Worm (Caenorhabditis elegans): Measurements from ENCODE around the gene ZK228.4.
"Not testable (repeated sequence)": the region's sequence is repeated elsewhere in the genome, so short reads cannot be mapped to it uniquely, and the experiment has no call there.

ce11 chrV:18439469-18439868, 23.1 kb upstream of the ZK228.4 start, which contains the start of gene ZK262.9:
- not testable (repeated sequence) for TF ChIP-seq K09A11.1 (tag; optimal IDR thresholded peaks at IDR 0.05; ENCODE audit: insufficient read depth); ttx-3 (tag; optimal IDR thresholded peaks at IDR 0.05); unc-86 (tag; optimal IDR thresholded peaks at IDR 0.05); ama-1 (optimal IDR thresholded peaks at IDR 0.05); nhr-11 (tag; optimal IDR thresholded peaks at IDR 0.05); fkh-10 (GFP tag; optimal IDR thresholded peaks at IDR 0.05); eyg-1 (tag; optimal IDR thresholded peaks at IDR 0.05)
